Worm (Caenorhabditis elegans) whole organism, young adult: Measurements from ENCODE around the gene zipt-9.

Experiments used
- B0035.1 ChIP-seq: sonication (generic microtip); optimal IDR thresholded peaks from 2 replicates; lab custom pipeline; 2016; ENCODE audit warnings: missing genetic modification characterization, mild to moderate bottlenecking, missing compliant biosample characterization, missing genotype, missing genetic modification reagents
- Y53G8AR.9 ChIP-seq: fragments of 200-800 bp; sonication (Bioruptor generic); conservative IDR thresholded peaks from 2 replicates; pipeline ENCODE4 v1.3.6; 2022; ENCODE audit warnings: missing genetic modification reagents, missing genetic modification characterization, missing compliant biosample characterization
- Y95B8A.8 ChIP-seq: fragments of 200-800 bp; sonication (Bioruptor generic); IDR thresholded peaks from 2 replicates; pipeline ENCODE4 v1.3.6; 2022; ENCODE audit warnings: missing genetic modification reagents, missing genetic modification characterization, missing compliant biosample characterization
- akir-1 ChIP-seq: fragments of 200-800 bp; sonication (Bioruptor generic); optimal IDR thresholded peaks from 2 replicates; lab custom pipeline; 2018; ENCODE audit warnings: mild to moderate bottlenecking, missing genetic modification characterization, moderate library complexity, missing compliant biosample characterization
- athp-1 ChIP-seq: sonication (generic microtip); optimal IDR thresholded peaks from 2 replicates; lab custom pipeline; 2017; ENCODE audit warnings: mild to moderate bottlenecking, missing genetic modification characterization, missing compliant biosample characterization
- attf-3 ChIP-seq: fragments of 200-800 bp; sonication (Bioruptor generic); conservative IDR thresholded peaks from 2 replicates; pipeline ENCODE4 v1.3.6; 2022; ENCODE audit warnings: missing genetic modification reagents, missing genetic modification characterization, missing compliant biosample characterization
- bed-1 ChIP-seq: fragments of 200-800 bp; sonication (Bioruptor generic); IDR thresholded peaks from 2 replicates; pipeline ENCODE4 v1.3.6; 2022; ENCODE audit warnings: missing genetic modification reagents, missing genetic modification characterization, missing compliant biosample characterization
- ccch-3 ChIP-seq: fragments of 200-800 bp; sonication (Bioruptor generic); optimal IDR thresholded peaks from 2 replicates; lab custom pipeline; 2018; ENCODE audit warnings: mild to moderate bottlenecking, missing genetic modification characterization, missing compliant biosample characterization
- cebp-2 ChIP-seq: fragments of 200-800 bp; sonication (Bioruptor generic); IDR thresholded peaks from 2 replicates; pipeline ENCODE4 v1.3.6; 2022; ENCODE audit warnings: missing genetic modification characterization, missing compliant biosample characterization
- ceh-79 ChIP-seq: sonication (generic microtip); optimal IDR thresholded peaks from 2 replicates; lab custom pipeline; 2017; ENCODE audit warnings: mild to moderate bottlenecking, missing genetic modification characterization, missing compliant biosample characterization
- chd-7 ChIP-seq: sonication (generic microtip); optimal IDR thresholded peaks from 2 replicates; lab custom pipeline; 2016; ENCODE audit warnings: mild to moderate bottlenecking, missing genetic modification characterization, moderate library complexity, missing compliant biosample characterization
- dox-1 ChIP-seq: fragments of 200-800 bp; sonication (Bioruptor generic); IDR thresholded peaks from 2 replicates; pipeline ENCODE4 v1.3.6; 2022; ENCODE audit warnings: missing genetic modification reagents, missing genetic modification characterization, missing compliant biosample characterization
- dpl-1 ChIP-seq: fragments of 150-350 bp; optimal IDR thresholded peaks from 2 replicates; lab custom pipeline; 2014; ENCODE audit warnings: missing biosample characterization, missing genetic modification reagents, missing genetic modification characterization
- efl-1 ChIP-seq: fragments of 150-350 bp; optimal IDR thresholded peaks from 2 replicates; lab custom pipeline; 2014; ENCODE audit warnings: missing biosample characterization, missing genetic modification reagents, missing genetic modification characterization
- egl-18 ChIP-seq: fragments of 200-800 bp; sonication (Bioruptor generic); IDR thresholded peaks from 2 replicates; pipeline ENCODE4 v1.3.6; 2022; ENCODE audit warnings: missing genetic modification reagents, missing genetic modification characterization, missing compliant biosample characterization
- egl-44 ChIP-seq: fragments of 200-800 bp; sonication (Bioruptor generic); IDR thresholded peaks from 2 replicates; pipeline ENCODE4 v1.3.6; 2022; ENCODE audit warnings: missing genetic modification reagents, missing genetic modification characterization, missing compliant biosample characterization
- egrh-3 ChIP-seq: fragments of 200-800 bp; sonication (Bioruptor generic); IDR thresholded peaks from 2 replicates; pipeline ENCODE4 v1.3.6; 2022; ENCODE audit warnings: missing genetic modification reagents, missing genetic modification characterization, missing compliant biosample characterization
- ets-4 ChIP-seq: fragments of 200-800 bp; sonication (Bioruptor generic); optimal IDR thresholded peaks from 2 replicates; lab custom pipeline; 2018; ENCODE audit warnings: mild to moderate bottlenecking, missing genetic modification characterization, missing compliant biosample characterization
- let-526 ChIP-seq: fragments of 200-800 bp; sonication (Bioruptor generic); IDR thresholded peaks from 2 replicates; pipeline ENCODE4 v1.3.6; 2022; ENCODE audit warnings: missing genetic modification reagents, missing genetic modification characterization, missing compliant biosample characterization
- lin-26 ChIP-seq: fragments of 200-800 bp; sonication (Bioruptor generic); IDR thresholded peaks from 2 replicates; pipeline ENCODE4 v1.3.6; 2022; ENCODE audit warnings: missing genetic modification reagents, missing genetic modification characterization, missing compliant biosample characterization
- lin-40 ChIP-seq: sonication (generic microtip); optimal IDR thresholded peaks from 2 replicates; lab custom pipeline; 2016; ENCODE audit warnings: missing genetic modification characterization, mild to moderate bottlenecking, missing compliant biosample characterization, missing genotype, missing genetic modification reagents
- nfya-1 ChIP-seq: sonication (generic microtip); optimal IDR thresholded peaks from 2 replicates; lab custom pipeline; 2017; ENCODE audit warnings: antibody characterized with exemption, missing compliant biosample characterization, missing genetic modification characterization, borderline replicate concordance; ENCODE audit not compliant: insufficient read depth
- nhr-90 ChIP-seq: sonication (generic microtip); optimal IDR thresholded peaks from 2 replicates; lab custom pipeline; 2016; ENCODE audit warnings: missing genotype, mild to moderate bottlenecking, missing genetic modification characterization, missing compliant biosample characterization
- pha-4 ChIP-seq: fragments of 150-350 bp; sonication (generic microtip); optimal IDR thresholded peaks from 2 replicates; lab custom pipeline; 2014; ENCODE audit warnings: missing biosample characterization, missing genetic modification reagents, missing genetic modification characterization
- rcor-1 ChIP-seq: fragments of 200-800 bp; sonication (Bioruptor generic); IDR thresholded peaks from 2 replicates; pipeline ENCODE4 v1.3.6; 2022; ENCODE audit warnings: missing genetic modification reagents, missing genetic modification characterization, missing compliant biosample characterization
- rec-8 ChIP-seq, 2 experiments: sonication (generic microtip); optimal IDR thresholded peaks; 2 replicates each; lab custom pipeline; 2016; ENCODE audit warnings: mild to moderate bottlenecking in 2 of 2, missing genetic modification characterization in 2 of 2, missing genetic modification reagents in 2 of 2, missing genotype in 2 of 2, missing biosample characterization in 1 of 2, missing compliant biosample characterization in 1 of 2, moderate library complexity in 1 of 2
- snpc-1.1 ChIP-seq: sonication (generic microtip); optimal IDR thresholded peaks from 2 replicates; lab custom pipeline; 2017; ENCODE audit warnings: missing genetic modification characterization, mild to moderate bottlenecking, missing compliant biosample characterization, antibody characterized with exemption, moderate library complexity, missing genotype, missing genetic modification reagents; ENCODE audit not compliant: insufficient read depth
- snpc-3.4 ChIP-seq: sonication (generic microtip); optimal IDR thresholded peaks from 2 replicates; lab custom pipeline; 2017; ENCODE audit warnings: missing genetic modification characterization, mild to moderate bottlenecking, missing compliant biosample characterization, antibody characterized with exemption, moderate library complexity, missing genotype, missing genetic modification reagents
- snpc-4 ChIP-seq, 5 experiments: fragments of 150-350 bp in 1 of 5; sonication (generic microtip) in 4 of 5; optimal IDR thresholded peaks; 2 replicates each; lab custom pipeline; 2014 to 2018; ENCODE audit warnings: missing genetic modification characterization in 5 of 5, missing biosample characterization in 3 of 5, antibody characterized with exemption in 2 of 5, mild to moderate bottlenecking in 2 of 5, missing compliant biosample characterization in 2 of 5, missing genotype in 2 of 5, moderate library complexity in 2 of 5, missing genetic modification reagents in 1 of 5
- tbp1 ChIP-seq: fragments of 200-800 bp; sonication (Bioruptor generic); optimal IDR thresholded peaks from 2 replicates; lab custom pipeline; 2018; ENCODE audit warnings: mild to moderate bottlenecking, missing genetic modification characterization, missing compliant biosample characterization
- tlf-1 ChIP-seq: fragments of 200-800 bp; sonication (Bioruptor generic); optimal IDR thresholded peaks from 2 replicates; lab custom pipeline; 2018; ENCODE audit warnings: mild to moderate bottlenecking, missing genetic modification characterization, missing compliant biosample characterization
- unc-62 ChIP-seq: fragments of 150-350 bp; optimal IDR thresholded peaks from 2 replicates; lab custom pipeline; 2014; ENCODE audit warnings: missing biosample characterization, missing genetic modification reagents, missing genetic modification characterization
- ztf-18 ChIP-seq: sonication (generic microtip); optimal IDR thresholded peaks from 2 replicates; lab custom pipeline; 2016; ENCODE audit warnings: missing genotype, mild to moderate bottlenecking, missing genetic modification characterization, missing compliant biosample characterization
- ztf-25 ChIP-seq: fragments of 200-800 bp; sonication (Bioruptor generic); IDR thresholded peaks from 2 replicates; pipeline ENCODE4 v1.3.6; 2022; ENCODE audit warnings: missing genetic modification reagents, missing genetic modification characterization, missing compliant biosample characterization
- ztf-28 ChIP-seq: fragments of 200-800 bp; sonication (Bioruptor generic); IDR thresholded peaks from 2 replicates; pipeline ENCODE4 v1.3.6; 2022; ENCODE audit warnings: missing genetic modification reagents, missing genetic modification characterization, missing compliant biosample characterization
- ztf-3 ChIP-seq: fragments of 200-800 bp; sonication (Bioruptor generic); optimal IDR thresholded peaks from 2 replicates; lab custom pipeline; 2018; ENCODE audit warnings: mild to moderate bottlenecking, missing genetic modification characterization, missing compliant biosample characterization

Gene zipt-9

ce11 chrV:13715223-13715686 is at the start of gene zipt-9 (continued):
- peak; percentile 27 for TF ChIP-seq efl-1 (GFP tag; lab: Kevin White, UChicago)
- TF ChIP-seq ztf-28 (GFP tag; lab: Robert Waterston, UW): peak; percentile 66; the same call in 1 of the 2 replicates
- TF ChIP-seq dpl-1 (GFP tag; lab: Kevin White, UChicago): no peak
- TF ChIP-seq B0035.1 (tag; lab: Kevin White, UChicago): no peak
- peak; percentile 35 for TF ChIP-seq akir-1 (GFP tag; lab: Kevin White, UChicago)
- peak; percentile 36 for TF ChIP-seq tbp1 (GFP tag; lab: Kevin White, UChicago)
- peak; percentile 64; the same call in 1 of the 2 replicates for TF ChIP-seq attf-3 (GFP tag; lab: Robert Waterston, UW)
- TF ChIP-seq tlf-1 (GFP tag; lab: Kevin White, UChicago): no peak
- TF ChIP-seq lin-26: no peak
- TF ChIP-seq Y95B8A.8: no peak
- no peak for TF ChIP-seq nhr-90 (tag; lab: Kevin White, UChicago)
- TF ChIP-seq ztf-3 (GFP tag; lab: Kevin White, UChicago): no peak
- TF ChIP-seq ceh-79: no peak
- TF ChIP-seq let-526 (GFP tag; lab: Robert Waterston, UW): no peak
- TF ChIP-seq ztf-25 (GFP tag; lab: Robert Waterston, UW): 0 out of 2 replicates have a peak, but pooled peaks have one; percentile 51
- no peak for TF ChIP-seq nfya-1 (tag; lab: Kevin White, UChicago)
- no peak for TF ChIP-seq lin-40 (tag; lab: Kevin White, UChicago)
- TF ChIP-seq ccch-3 (GFP tag; lab: Kevin White, UChicago): peak; percentile 64
- TF ChIP-seq egrh-3 (GFP tag; lab: Robert Waterston, UW): no peak
- peak; percentile 80 for TF ChIP-seq dox-1 (GFP tag; lab: Robert Waterston, UW)

ce11 chrV:13763723-13764122 is 48.6 kb upstream of the zipt-9 start:
- TF ChIP-seq snpc-1.1 (tag; lab: Kevin White, UChicago) (no peak), egl-44 (GFP tag; lab: Robert Waterston, UW) (no peak), unc-62 (GFP tag; lab: Kevin White, UChicago) (no peak), chd-7 (tag; lab: Kevin White, UChicago) (no peak), pha-4 (tag; lab: Kevin White, UChicago) (no peak), dox-1 (GFP tag; lab: Robert Waterston, UW) (no peak), rcor-1 (GFP tag; lab: Robert Waterston, UW) (no peak), bed-1 (GFP tag; lab: Robert Waterston, UW) (no peak), snpc-4 (GFP tag; optimal IDR thresholded peaks at IDR 0.05; lab: Kevin White, UChicago) (no peak), snpc-4 (tag; optimal IDR thresholded peaks at IDR 0.05; lab: Kevin White, UChicago) (no peak), Y53G8AR.9 (no peak), rec-8 (tag; optimal IDR thresholded peaks at IDR 0.05; lab: Kevin White, UChicago) (no peak), snpc-3.4 (no peak), athp-1 (tag; lab: Kevin White, UChicago) (no peak), egl-18 (GFP tag; lab: Robert Waterston, UW) (no peak)

- TF ChIP-seq cebp-2 (GFP tag; lab: Robert Waterston, UW) (no peak), ztf-18 (tag; lab: Kevin White, UChicago) (no peak), unc-62 (GFP tag; lab: Kevin White, UChicago) (no peak), ets-4 (GFP tag; lab: Kevin White, UChicago) (no peak)
Measured at ce11 chrV:13762426-13763127, 47.5 kb upstream of the zipt-9 start, which contains the start of gene F20G2.6. Gene F20G2.6 (plus strand): TSS chrV:13763077.
